Worm (Caenorhabditis elegans) whole organism, dauer: ENCODE measurements around the gene nspd-2.

Experiments
- unc-62 ChIP-seq: sonication (generic microtip); optimal IDR thresholded peaks from 2 replicates; lab custom pipeline; 2017; ENCODE audit warnings: missing biosample characterization, missing genetic modification reagents, missing genetic modification characterization

Gene nspd-2

ce11 chrIV:9843760-9844159 is at the start of gene nspd-2:
Gene nspd-2 (plus strand): TSS chrIV:9844060.
- no peak for TF ChIP-seq unc-62 (GFP tag; lab: Kevin White, UChicago)

ce11 chrIV:9795250-9795649 is 48.6 kb upstream of the nspd-2 start:
- no peak for TF ChIP-seq unc-62 (GFP tag; lab: Kevin White, UChicago)

- no peak for TF ChIP-seq unc-62 (GFP tag; lab: Kevin White, UChicago)
Observed at ce11 chrIV:9796494-9796893, 47.4 kb upstream of the nspd-2 start, which contains the start of gene pis-1. Gene pis-1 (minus strand): TSS chrIV:9796594.

- no peak for TF ChIP-seq unc-62 (GFP tag; lab: Kevin White, UChicago)
Observed at ce11 chrIV:9797304-9798003, 46.4 kb upstream of the nspd-2 start, which contains the start of gene T13F2.2. Gene T13F2.2 (minus strand): TSS chrIV:9797354.

- no peak for TF ChIP-seq unc-62 (GFP tag; lab: Kevin White, UChicago)
Observed at ce11 chrIV:9798307-9798706, 45.6 kb upstream of the nspd-2 start.

ce11 chrIV:9799129-9799528 is 44.7 kb upstream of the nspd-2 start, which contains the start of gene fat-4:
Gene fat-4 (plus strand): TSS chrIV:9799429.
- no peak for TF ChIP-seq unc-62 (GFP tag; lab: Kevin White, UChicago)

- no peak for TF ChIP-seq unc-62 (GFP tag; lab: Kevin White, UChicago)
Observed at ce11 chrIV:9799664-9800063, 44.2 kb upstream of the nspd-2 start.

ce11 chrIV:9801418-9801817 is 42.4 kb upstream of the nspd-2 start:
- no peak for TF ChIP-seq unc-62 (GFP tag; lab: Kevin White, UChicago)

- no peak for TF ChIP-seq unc-62 (GFP tag; lab: Kevin White, UChicago)
Observed at ce11 chrIV:9802711-9803110, 41.1 kb upstream of the nspd-2 start, which contains the start of gene fat-3. Gene fat-3 (plus strand): TSS chrIV:9803023.

- TF ChIP-seq unc-62 (GFP tag; lab: Kevin White, UChicago), result no peak
Observed at ce11 chrIV:9803544-9803943, 40.3 kb upstream of the nspd-2 start.

- TF ChIP-seq unc-62 (GFP tag; lab: Kevin White, UChicago), result no peak
Observed at ce11 chrIV:9810633-9811032, 33.2 kb upstream of the nspd-2 start, which contains the start of gene dct-15. Gene dct-15 (minus strand): TSS chrIV:9810733.

- TF ChIP-seq unc-62 (GFP tag; lab: Kevin White, UChicago), result no peak
Observed at ce11 chrIV:9811487-9811886, 32.4 kb upstream of the nspd-2 start.

ce11 chrIV:9815432-9815831 is 28.4 kb upstream of the nspd-2 start, which contains the start of gene egl-20:
Gene egl-20 (minus strand): TSS chrIV:9815532.
- no peak for TF ChIP-seq unc-62 (GFP tag; lab: Kevin White, UChicago)

ce11 chrIV:9821621-9822020 is 22.2 kb upstream of the nspd-2 start, which contains the start of gene col-123:
Gene col-123 (plus strand): TSS chrIV:9821921.
- no peak for TF ChIP-seq unc-62 (GFP tag; lab: Kevin White, UChicago)

- TF ChIP-seq unc-62 (GFP tag; lab: Kevin White, UChicago), result no peak
Observed at ce11 chrIV:9822585-9822984, 21.3 kb upstream of the nspd-2 start.

ce11 chrIV:9824480-9824879 is 19.4 kb upstream of the nspd-2 start, which contains the start of gene catp-6:
Gene catp-6 (minus strand): TSS chrIV:9824580.
- TF ChIP-seq unc-62 (GFP tag; lab: Kevin White, UChicago), result no peak
